Worm (Caenorhabditis elegans) whole organism, late embryonic: ENCODE data around the gene pgam-5.

Source experiments
- C08G9.2 ChIP-seq: sonication (generic microtip); optimal IDR thresholded peaks from 2 replicates; lab custom pipeline; 2016; ENCODE audit warnings: mild to moderate bottlenecking, missing genetic modification characterization, moderate library complexity, missing compliant biosample characterization
- C38D4.7 ChIP-seq: fragments of 200-800 bp; sonication (Bioruptor generic); optimal IDR thresholded peaks from 2 replicates; lab custom pipeline; 2018; ENCODE audit warnings: mild to moderate bottlenecking, missing genetic modification characterization, moderate library complexity, missing compliant biosample characterization
- F13H6.1 ChIP-seq: sonication (generic microtip); optimal IDR thresholded peaks from 2 replicates; lab custom pipeline; 2016; ENCODE audit warnings: missing genetic modification characterization, missing compliant biosample characterization
- K02D7.2 ChIP-seq: sonication (generic microtip); optimal IDR thresholded peaks from 2 replicates; lab custom pipeline; 2017; ENCODE audit warnings: mild to moderate bottlenecking, missing genetic modification characterization, missing compliant biosample characterization
- T23F11.4 ChIP-seq: fragments of 200-800 bp; sonication (Bioruptor generic); optimal IDR thresholded peaks from 2 replicates; lab custom pipeline; 2018; ENCODE audit warnings: mild to moderate bottlenecking, missing genetic modification characterization, missing compliant biosample characterization
- ceh-18 ChIP-seq: sonication (generic microtip); optimal IDR thresholded peaks from 2 replicates; lab custom pipeline; 2016; ENCODE audit warnings: missing genetic modification characterization, missing compliant biosample characterization
- ceh-19 ChIP-seq: fragments of 200-800 bp; sonication (Bioruptor generic); optimal IDR thresholded peaks from 2 replicates; lab custom pipeline; 2018; ENCODE audit warnings: mild to moderate bottlenecking, missing genetic modification characterization, missing compliant biosample characterization
- ceh-22 ChIP-seq: sonication (generic microtip); optimal IDR thresholded peaks from 2 replicates; lab custom pipeline; 2017; ENCODE audit warnings: missing biosample characterization, missing genetic modification characterization
- ceh-24 ChIP-seq: sonication (generic microtip); optimal IDR thresholded peaks from 2 replicates; lab custom pipeline; 2016; ENCODE audit warnings: mild to moderate bottlenecking, missing genetic modification characterization, missing compliant biosample characterization
- ceh-30 ChIP-seq: fragments of 150-350 bp; optimal IDR thresholded peaks from 2 replicates; lab custom pipeline; 2014; ENCODE audit warnings: missing biosample characterization, missing genetic modification characterization
- ceh-31 ChIP-seq: sonication (generic microtip); optimal IDR thresholded peaks from 2 replicates; lab custom pipeline; 2016; ENCODE audit warnings: missing genetic modification characterization, missing compliant biosample characterization
- ceh-34 ChIP-seq: sonication (generic microtip); optimal IDR thresholded peaks from 2 replicates; lab custom pipeline; 2016; ENCODE audit warnings: mild to moderate bottlenecking, missing genetic modification characterization, missing compliant biosample characterization
- ceh-48 ChIP-seq: sonication (generic microtip); optimal IDR thresholded peaks from 2 replicates; lab custom pipeline; 2016; ENCODE audit warnings: missing genetic modification characterization, inconsistent platforms, missing compliant biosample characterization
- ceh-6 ChIP-seq: fragments of 200-800 bp; sonication (Bioruptor generic); optimal IDR thresholded peaks from 2 replicates; lab custom pipeline; 2018; ENCODE audit warnings: mild to moderate bottlenecking, missing genetic modification characterization, missing compliant biosample characterization
- ceh-9 ChIP-seq: sonication (generic microtip); optimal IDR thresholded peaks from 2 replicates; lab custom pipeline; 2016; ENCODE audit warnings: mild to moderate bottlenecking, missing genetic modification characterization, inconsistent platforms, missing compliant biosample characterization
- dmd-4 ChIP-seq: sonication (generic microtip); optimal IDR thresholded peaks from 2 replicates; lab custom pipeline; 2016; ENCODE audit warnings: borderline replicate concordance, missing genetic modification characterization, missing compliant biosample characterization
- dve-1 ChIP-seq: sonication (generic microtip); optimal IDR thresholded peaks from 2 replicates; lab custom pipeline; 2017; ENCODE audit warnings: antibody characterized with exemption, mild to moderate bottlenecking, missing genetic modification characterization, missing compliant biosample characterization
- elt-2 ChIP-seq: sonication (generic microtip); optimal IDR thresholded peaks from 2 replicates; lab custom pipeline; 2016; ENCODE audit warnings: missing genetic modification reagents, missing genetic modification characterization, missing compliant biosample characterization
- gmeb-2 ChIP-seq: sonication (generic microtip); optimal IDR thresholded peaks from 2 replicates; lab custom pipeline; 2016; ENCODE audit warnings: missing genetic modification characterization, inconsistent platforms, missing compliant biosample characterization
- hlh-15 ChIP-seq: sonication (generic microtip); optimal IDR thresholded peaks from 2 replicates; lab custom pipeline; 2016; ENCODE audit warnings: missing genetic modification characterization, missing compliant biosample characterization
- hlh-30 ChIP-seq: sonication (generic microtip); optimal IDR thresholded peaks from 2 replicates; lab custom pipeline; 2017; ENCODE audit warnings: antibody characterized with exemption, missing genetic modification characterization, missing compliant biosample characterization; ENCODE audit not compliant: insufficient read depth
- hlh-8 ChIP-seq: sonication (generic microtip); optimal IDR thresholded peaks from 2 replicates; lab custom pipeline; 2016; ENCODE audit warnings: missing genotype, missing genetic modification characterization, missing compliant biosample characterization
- lin-11 ChIP-seq: fragments of 200-800 bp; sonication (Bioruptor generic); optimal IDR thresholded peaks from 2 replicates; lab custom pipeline; 2018; ENCODE audit warnings: mild to moderate bottlenecking, missing genetic modification characterization, missing compliant biosample characterization
- madf-2 ChIP-seq: sonication (generic microtip); optimal IDR thresholded peaks from 2 replicates; lab custom pipeline; 2017; ENCODE audit warnings: missing genetic modification characterization, missing compliant biosample characterization
- nfya-1 ChIP-seq: sonication (generic microtip); optimal IDR thresholded peaks from 2 replicates; lab custom pipeline; 2017; ENCODE audit warnings: missing genetic modification characterization, mild to moderate bottlenecking, missing compliant biosample characterization, antibody characterized with exemption, moderate library complexity
- pha-2 ChIP-seq: sonication (generic microtip); optimal IDR thresholded peaks from 2 replicates; lab custom pipeline; 2017; ENCODE audit warnings: mild to moderate bottlenecking, missing genetic modification characterization, missing compliant biosample characterization
- pros-1 ChIP-seq: fragments of 150-350 bp; optimal IDR thresholded peaks from 2 replicates; lab custom pipeline; 2014; ENCODE audit warnings: missing biosample characterization, missing genetic modification reagents, missing genetic modification characterization
- sdc-2 ChIP-seq: sonication (generic microtip); optimal IDR thresholded peaks from 2 replicates; lab custom pipeline; 2016; ENCODE audit warnings: missing genotype, missing genetic modification characterization, missing compliant biosample characterization
- syd-9 ChIP-seq: sonication (generic microtip); optimal IDR thresholded peaks from 2 replicates; lab custom pipeline; 2016; ENCODE audit warnings: mild to moderate bottlenecking, missing genetic modification characterization, moderate library complexity, missing compliant biosample characterization
- ttx-3 ChIP-seq: sonication (generic microtip); optimal IDR thresholded peaks from 2 replicates; lab custom pipeline; 2016; ENCODE audit warnings: missing genetic modification reagents, missing genetic modification characterization, missing compliant biosample characterization
- unc-42 ChIP-seq: sonication (generic microtip); optimal IDR thresholded peaks from 2 replicates; lab custom pipeline; 2016; ENCODE audit warnings: missing genotype, missing genetic modification characterization, missing compliant biosample characterization
- unc-55 ChIP-seq: sonication (generic microtip); optimal IDR thresholded peaks from 2 replicates; lab custom pipeline; 2017; ENCODE audit warnings: missing biosample characterization, missing genetic modification reagents, missing genetic modification characterization
- unc-86 ChIP-seq: sonication (generic microtip); optimal IDR thresholded peaks from 2 replicates; lab custom pipeline; 2016; ENCODE audit warnings: missing genetic modification characterization, missing compliant biosample characterization
- zip-5 ChIP-seq: sonication (generic microtip); optimal IDR thresholded peaks from 2 replicates; lab custom pipeline; 2016; ENCODE audit warnings: missing genetic modification characterization, missing compliant biosample characterization
- ztf-16 ChIP-seq: sonication (generic microtip); optimal IDR thresholded peaks from 2 replicates; lab custom pipeline; 2017; ENCODE audit warnings: missing genetic modification characterization, missing compliant biosample characterization

Gene pgam-5

DNA sequence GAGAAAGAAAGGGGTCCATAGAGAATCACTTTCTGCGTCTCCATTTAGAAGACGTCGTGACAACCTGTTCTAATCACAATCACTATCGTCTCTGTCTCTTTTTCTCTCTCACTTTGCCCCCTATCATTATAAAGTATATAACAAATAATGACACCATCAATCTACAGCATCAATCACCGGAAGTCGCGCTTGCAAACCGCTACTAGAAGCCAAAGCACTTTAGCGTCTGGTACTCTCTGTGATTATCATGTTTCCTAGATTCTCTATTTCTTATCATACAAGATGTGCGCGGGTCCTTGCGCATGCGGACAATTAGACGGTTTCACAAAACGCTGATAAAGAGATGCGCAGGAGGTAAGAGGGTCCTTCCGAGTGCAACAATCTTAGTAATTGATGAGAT is 32.6 kb upstream of the pgam-5 start:
- TF ChIP-seq ceh-18 (tag; lab: Kevin White, UChicago) (no peak), ceh-30 (tag; lab: Kevin White, UChicago) (no peak), elt-2 (tag; lab: Kevin White, UChicago) (peak; percentile 76)

DNA sequence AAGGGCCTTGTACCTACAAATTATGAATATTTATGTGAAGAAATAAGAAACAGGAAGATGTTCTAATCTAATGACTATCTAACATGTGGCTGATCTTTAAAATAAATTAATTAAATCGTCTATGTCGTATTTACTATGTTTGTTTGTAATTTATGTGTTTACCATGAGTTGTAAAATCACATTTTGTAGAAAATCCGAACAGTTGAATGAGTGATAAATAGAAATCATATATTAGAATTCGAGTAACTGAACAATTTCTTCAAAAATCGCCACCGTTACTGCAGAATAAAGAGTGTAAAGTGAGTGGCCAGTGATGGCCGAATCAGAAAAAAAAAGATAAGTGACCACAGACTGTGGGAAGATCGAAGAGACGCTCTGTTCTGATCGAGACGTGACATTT is 31.5 kb upstream of the pgam-5 start:
- no peak for TF ChIP-seq ceh-48 (tag; lab: Kevin White, UChicago)

- TF ChIP-seq F13H6.1 (tag; lab: Kevin White, UChicago) = no peak
- TF ChIP-seq lin-11 (tag; lab: Kevin White, UChicago) = no peak
- TF ChIP-seq ceh-24 (tag; lab: Kevin White, UChicago) = no peak
- TF ChIP-seq ztf-16 (tag; lab: Kevin White, UChicago) = no peak
- no peak for TF ChIP-seq dmd-4 (tag; lab: Kevin White, UChicago)
- no peak for TF ChIP-seq hlh-30 (tag; lab: Kevin White, UChicago)
- no peak for TF ChIP-seq ceh-22 (tag; lab: Kevin White, UChicago)
- no peak for TF ChIP-seq K02D7.2 (tag; lab: Kevin White, UChicago)
- TF ChIP-seq pros-1 (tag; lab: Kevin White, UChicago) = no peak
- no peak for TF ChIP-seq madf-2
- no peak for TF ChIP-seq nfya-1 (tag; lab: Kevin White, UChicago)
- no peak for TF ChIP-seq ceh-6 (GFP tag; lab: Kevin White, UChicago)
- no peak for TF ChIP-seq C08G9.2 (tag; lab: Kevin White, UChicago)
- TF ChIP-seq ceh-48 (tag; lab: Kevin White, UChicago) = no peak
- TF ChIP-seq gmeb-2 (tag; lab: Kevin White, UChicago) = no peak
Observed at ce11 chrII:7628640-7629039, 30.1 kb upstream of the pgam-5 start.

DNA sequence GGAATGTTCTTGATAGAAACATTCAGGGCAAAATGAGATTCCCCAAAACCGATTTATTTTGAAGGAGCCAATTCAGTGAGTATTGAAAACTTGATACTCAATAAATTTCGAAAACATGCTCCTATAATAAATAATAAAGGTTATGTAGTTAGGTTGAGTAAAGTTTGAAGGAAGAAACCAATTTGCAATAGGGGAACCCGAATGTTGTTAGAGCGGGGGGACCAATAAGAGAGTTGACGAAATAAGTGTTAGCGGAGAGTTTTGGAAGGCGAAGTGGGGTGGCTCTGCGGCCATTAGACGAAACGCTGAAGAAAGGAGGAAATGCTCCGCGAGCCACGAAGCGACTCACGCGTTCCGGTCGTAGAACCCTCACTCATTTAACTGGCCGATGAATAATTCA is 26.4 kb upstream of the pgam-5 start:
- TF ChIP-seq nfya-1 (tag; lab: Kevin White, UChicago) (peak; percentile 28), unc-42 (tag; lab: Kevin White, UChicago) (peak; percentile 79), sdc-2 (no peak), ceh-31 (tag; lab: Kevin White, UChicago) (peak; percentile 36)

ce11 chrII:7624272-7624671 is 25.7 kb upstream of the pgam-5 start:
- TF ChIP-seq T23F11.4 (GFP tag; lab: Kevin White, UChicago) (no peak), hlh-8 (peak; percentile 14), ttx-3 (tag; lab: Kevin White, UChicago) (no peak), ceh-22 (tag; lab: Kevin White, UChicago) (no peak), zip-5 (tag; lab: Kevin White, UChicago) (no peak), ceh-30 (tag; lab: Kevin White, UChicago) (no peak), ceh-31 (tag; lab: Kevin White, UChicago) (peak; percentile 15), lin-11 (tag; lab: Kevin White, UChicago) (no peak), hlh-15 (tag; lab: Kevin White, UChicago) (no peak), unc-86 (tag; lab: Kevin White, UChicago) (no peak), ceh-48 (tag; lab: Kevin White, UChicago) (peak; percentile 30), C38D4.7 (GFP tag; lab: Kevin White, UChicago) (no peak), dmd-4 (tag; lab: Kevin White, UChicago) (no peak), ceh-19 (GFP tag; lab: Kevin White, UChicago) (no peak)
- TF ChIP-seq, all 69 proteins: peak for 3

- TF ChIP-seq unc-55 (GFP tag; lab: Kevin White, UChicago) (peak; percentile 54), dve-1 (tag; lab: Kevin White, UChicago) (no peak), elt-2 (tag; lab: Kevin White, UChicago) (peak; percentile 14), ceh-9 (tag; lab: Kevin White, UChicago) (no peak), ceh-34 (tag; lab: Kevin White, UChicago) (peak; percentile 45), sdc-2 (no peak), syd-9 (tag; lab: Kevin White, UChicago) (no peak), pha-2 (tag; lab: Kevin White, UChicago) (peak; percentile 10)
Observed at ce11 chrII:7623466-7623865, 24.9 kb upstream of the pgam-5 start.
